Worm (Caenorhabditis elegans) whole organism, late embryonic: ENCODE results near the gene srw-133.

Source experiments
- Y22D7AL.16 ChIP-seq: sonication (generic microtip); optimal IDR thresholded peaks from 2 replicates; lab custom pipeline; 2016; ENCODE audit warnings: missing genetic modification characterization, missing compliant biosample characterization
- hlh-8 ChIP-seq: sonication (generic microtip); optimal IDR thresholded peaks from 2 replicates; lab custom pipeline; 2016; ENCODE audit warnings: missing genotype, missing genetic modification characterization, missing compliant biosample characterization
- tbx-2 ChIP-seq: sonication (generic microtip); optimal IDR thresholded peaks from 2 replicates; lab custom pipeline; 2016; ENCODE audit warnings: missing genetic modification characterization, missing compliant biosample characterization

ce11 chrV:4151400-4151799 is 36.9 kb upstream of the srw-133 start:
- no peak for TF ChIP-seq Y22D7AL.16 (tag; lab: Kevin White, UChicago)
- TF ChIP-seq tbx-2: no peak
- no peak for TF ChIP-seq hlh-8
